Worm (Caenorhabditis elegans): ENCODE measurements around the gene ceh-62.

DNA sequence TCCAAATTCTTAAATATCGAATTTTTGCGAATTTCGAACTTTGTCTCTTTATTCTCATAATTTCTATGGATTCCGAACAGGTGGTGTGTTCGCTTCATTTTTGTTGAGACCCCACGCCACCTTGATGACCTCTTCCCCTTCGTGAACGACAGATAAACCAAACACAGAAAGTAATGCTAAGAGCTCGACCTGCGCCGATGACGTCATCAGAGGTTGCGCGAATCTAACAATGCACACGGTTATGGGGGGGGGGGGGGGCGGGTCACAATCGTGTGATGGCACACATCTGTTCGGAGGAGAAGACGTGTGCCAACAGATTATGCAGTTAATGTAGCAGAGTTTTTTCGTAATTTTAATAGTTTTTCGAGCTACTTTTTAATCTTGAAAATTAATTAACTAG is 21.3 kb upstream of the ceh-62 start:
- TF ChIP-seq nhr-237 (tag; optimal IDR thresholded peaks at IDR 0.05), result no peak
- no peak for TF ChIP-seq skn-1 (tag; optimal IDR thresholded peaks at IDR 0.05)
- no peak for TF ChIP-seq lin-39 (tag; optimal IDR thresholded peaks at IDR 0.05)
- no peak for TF ChIP-seq mab-5 (tag; optimal IDR thresholded peaks at IDR 0.05)
- no peak for TF ChIP-seq ama-1 (optimal IDR thresholded peaks at IDR 0.05)
- TF ChIP-seq zag-1 (tag; optimal IDR thresholded peaks at IDR 0.05), result no peak
- no peak for TF ChIP-seq unc-39 (tag; optimal IDR thresholded peaks at IDR 0.05)
- no peak for TF ChIP-seq R02D3.7 (tag; optimal IDR thresholded peaks at IDR 0.05)

Measured in whole organism, L2 larva.